Worm (Caenorhabditis elegans) whole organism, L4 larva: ENCODE results near the gene F56C4.1.

Experiments used
- Y48G9A.11 ChIP-seq: fragments of 200-800 bp; sonication (Bioruptor generic); IDR thresholded peaks from 2 replicates; pipeline ENCODE4 v1.3.6; 2022; ENCODE audit warnings: missing genetic modification reagents, missing genetic modification characterization, missing compliant biosample characterization
- aly-2 ChIP-seq: sonication (generic microtip); optimal IDR thresholded peaks from 2 replicates; lab custom pipeline; 2018; ENCODE audit warnings: missing biosample characterization, missing genetic modification characterization
- cey-2 ChIP-seq: sonication (generic microtip); optimal IDR thresholded peaks from 3 replicates; lab custom pipeline; 2017; ENCODE audit warnings: missing genetic modification characterization, mild to moderate bottlenecking, missing compliant biosample characterization, antibody characterized with exemption, borderline replicate concordance; ENCODE audit not compliant: insufficient read depth
- fkh-10 ChIP-seq: fragments of 150-350 bp; optimal IDR thresholded peaks from 2 replicates; lab custom pipeline; 2014; ENCODE audit warnings: missing biosample characterization, missing genetic modification reagents, missing genetic modification characterization
- fos-1 ChIP-seq: fragments of 150-350 bp; optimal IDR thresholded peaks from 2 replicates; lab custom pipeline; 2014; ENCODE audit warnings: missing biosample characterization, missing genetic modification characterization
- lin-13 ChIP-seq: fragments of 150-350 bp; optimal IDR thresholded peaks from 2 replicates; lab custom pipeline; 2014; ENCODE audit warnings: missing biosample characterization, missing genetic modification reagents, missing genetic modification characterization
- lin-38 ChIP-seq: fragments of 200-800 bp; sonication (Bioruptor generic); IDR thresholded peaks from 2 replicates; pipeline ENCODE4 v1.3.6; 2022; ENCODE audit warnings: missing genetic modification reagents, missing genetic modification characterization, missing compliant biosample characterization
- mdl-1 ChIP-seq, 2 experiments: fragments of 150-350 bp in 1 of 2; sonication (generic microtip) in 1 of 2; optimal IDR thresholded peaks; 2 replicates each; lab custom pipeline; 2014 to 2017; ENCODE audit warnings: missing biosample characterization in 2 of 2, missing genetic modification characterization in 2 of 2
- nhr-28 ChIP-seq: fragments of 150-350 bp; optimal IDR thresholded peaks from 2 replicates; lab custom pipeline; 2014; ENCODE audit warnings: missing biosample characterization, missing genetic modification characterization
- nhr-77 ChIP-seq: fragments of 150-350 bp; optimal IDR thresholded peaks from 2 replicates; lab custom pipeline; 2014; ENCODE audit warnings: missing biosample characterization, missing genetic modification characterization
- unc-130 ChIP-seq: sonication (generic microtip); optimal IDR thresholded peaks from 2 replicates; lab custom pipeline; 2016; ENCODE audit warnings: missing genetic modification reagents, missing genetic modification characterization, missing compliant biosample characterization
- unc-62 ChIP-seq, 3 experiments: fragments of 150-350 bp in 1 of 3; sonication (generic microtip); optimal IDR thresholded peaks in 2 of 3; peaks in 1 of 3; 1 replicate in 1 of 3; 2 replicates in 2 of 3; lab custom pipeline; 2014 to 2017; ENCODE audit warnings: missing biosample characterization in 3 of 3, missing genetic modification characterization in 3 of 3, missing genetic modification reagents in 3 of 3, missing genotype in 1 of 3

DNA sequence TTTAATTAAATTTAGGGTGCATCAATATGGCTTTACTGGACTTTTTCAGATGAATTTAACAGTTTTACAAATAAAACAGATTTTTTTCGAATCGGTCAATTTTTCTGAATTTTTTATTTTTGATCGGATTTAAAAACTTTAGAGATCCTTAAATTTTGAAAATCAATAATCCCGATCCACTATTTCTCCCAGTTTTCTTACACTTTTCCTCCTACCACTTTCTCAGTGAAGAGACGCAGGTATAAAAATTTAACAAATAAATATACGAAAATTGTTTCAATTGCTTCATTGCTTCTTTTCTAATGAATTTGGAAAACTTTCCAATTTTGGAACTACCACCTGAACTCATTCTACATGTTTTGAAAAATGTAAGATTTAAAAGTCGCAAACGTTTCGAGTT, 27.4 kb downstream of the F56C4.1 start, which contains the start of gene K08C7.7:
- TF ChIP-seq nhr-28 (tag; lab: Kevin White, UChicago): no peak
- no peak for TF ChIP-seq fkh-10 (GFP tag; lab: Kevin White, UChicago)
- TF ChIP-seq lin-13 (GFP tag; lab: Kevin White, UChicago): no peak
- no peak for TF ChIP-seq unc-62 (GFP tag; optimal IDR thresholded peaks at IDR 0.05 in 1 of 2; lab: Kevin White, UChicago)
- TF ChIP-seq unc-62 (tag; optimal IDR thresholded peaks at IDR 0.05; lab: Kevin White, UChicago): no peak
- no peak for TF ChIP-seq mdl-1 (tag; optimal IDR thresholded peaks at IDR 0.05; lab: Kevin White, UChicago)
- TF ChIP-seq Y48G9A.11 (GFP tag; lab: Robert Waterston, UW): no peak
- TF ChIP-seq cey-2 (tag; lab: Kevin White, UChicago): no peak
- no peak for TF ChIP-seq nhr-77 (tag; lab: Kevin White, UChicago)
- no peak for TF ChIP-seq aly-2 (tag; lab: Kevin White, UChicago)
- TF ChIP-seq unc-130 (GFP tag; lab: Kevin White, UChicago): no peak
- TF ChIP-seq lin-38 (GFP tag; lab: Robert Waterston, UW): no peak
- TF ChIP-seq fos-1 (tag; lab: Kevin White, UChicago): no peak
